Worm (Caenorhabditis elegans) whole organism, young adult: ENCODE results near the gene sto-4.

ENCODE experiments used
- F23B12.7 ChIP-seq: sonication (generic microtip); optimal IDR thresholded peaks from 2 replicates; lab custom pipeline; 2017; ENCODE audit warnings: missing genetic modification characterization, mild to moderate bottlenecking, missing compliant biosample characterization, antibody characterized with exemption, moderate library complexity; ENCODE audit not compliant: insufficient read depth
- F37B4.10 ChIP-seq: fragments of 200-800 bp; sonication (Bioruptor generic); IDR thresholded peaks from 2 replicates; pipeline ENCODE4 v1.3.6; 2022; ENCODE audit warnings: missing genetic modification characterization, missing compliant biosample characterization
- F49E8.2 ChIP-seq: sonication (generic microtip); optimal IDR thresholded peaks from 3 replicates; lab custom pipeline; 2017; ENCODE audit warnings: missing genetic modification characterization, mild to moderate bottlenecking, missing compliant biosample characterization, antibody characterized with exemption, moderate library complexity; ENCODE audit not compliant: insufficient read depth
- dpff-1 ChIP-seq: sonication (generic microtip); optimal IDR thresholded peaks from 2 replicates; lab custom pipeline; 2017; ENCODE audit warnings: mild to moderate bottlenecking, missing genetic modification characterization, missing compliant biosample characterization
- dpl-1 ChIP-seq: fragments of 150-350 bp; optimal IDR thresholded peaks from 2 replicates; lab custom pipeline; 2014; ENCODE audit warnings: missing biosample characterization, missing genetic modification reagents, missing genetic modification characterization
- lin-35 ChIP-seq, 3 experiments: fragments of 150-350 bp in 2 of 3; sonication (generic microtip) in 1 of 3; optimal IDR thresholded peaks; 2 replicates each; lab custom pipeline; 2014 to 2018; ENCODE audit warnings: missing biosample characterization in 3 of 3, missing genetic modification characterization in 3 of 3, missing genetic modification reagents in 3 of 3
- pbrm-1 ChIP-seq: fragments of 200-800 bp; sonication (Bioruptor generic); IDR thresholded peaks from 2 replicates; pipeline ENCODE4 v1.3.6; 2022; ENCODE audit warnings: missing genetic modification reagents, missing genetic modification characterization, missing compliant biosample characterization
- sdz-38 ChIP-seq: sonication (generic microtip); optimal IDR thresholded peaks from 2 replicates; lab custom pipeline; 2016; ENCODE audit warnings: missing genotype, missing genetic modification characterization, missing compliant biosample characterization
- tlf-1 ChIP-seq: fragments of 200-800 bp; sonication (Bioruptor generic); optimal IDR thresholded peaks from 2 replicates; lab custom pipeline; 2018; ENCODE audit warnings: mild to moderate bottlenecking, missing genetic modification characterization, missing compliant biosample characterization
- unc-130 ChIP-seq: sonication (generic microtip); optimal IDR thresholded peaks from 2 replicates; lab custom pipeline; 2016; ENCODE audit warnings: missing genetic modification reagents, missing genetic modification characterization, missing compliant biosample characterization

DNA sequence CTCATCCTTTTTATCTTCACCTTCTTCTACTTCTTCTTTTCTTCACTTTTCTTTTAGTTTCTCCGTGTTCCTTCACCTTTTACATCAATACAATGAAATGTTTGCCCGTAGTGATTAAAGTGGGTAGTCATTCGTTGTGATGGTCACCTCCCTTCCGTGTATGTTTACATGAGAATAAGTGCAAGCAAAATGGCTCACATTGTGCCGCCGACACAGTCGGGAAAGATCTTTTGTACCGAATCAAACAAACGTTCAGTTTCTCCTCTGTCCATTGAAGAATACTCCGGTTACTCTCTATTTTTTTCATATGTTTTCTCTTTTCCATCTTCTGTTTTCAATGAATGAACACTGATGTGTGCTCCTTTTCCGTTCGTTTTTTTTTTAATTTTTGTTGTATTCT lies 20.3 kb downstream of the sto-4 start:
- TF ChIP-seq F49E8.2 (tag; lab: Kevin White, UChicago) (no peak), F37B4.10 (no peak), unc-130 (GFP tag; lab: Kevin White, UChicago) (no peak), dpff-1 (tag; lab: Kevin White, UChicago) (no peak), pbrm-1 (no peak), dpl-1 (GFP tag; lab: Kevin White, UChicago) (no peak), lin-35 (GFP tag; optimal IDR thresholded peaks at IDR 0.05; lab: Kevin White, UChicago) (no peak), F23B12.7 (tag; lab: Kevin White, UChicago) (no peak), sdz-38 (no peak), tlf-1 (GFP tag; lab: Kevin White, UChicago) (no peak)
